Fruit fly (Drosophila melanogaster) whole organism, embryonic: ENCODE data around the gene mRpL16.

Experiments
- Aef1 ChIP-seq: fragments of 200-800 bp; sonication (Bioruptor generic); IDR thresholded peaks from 3 replicates; pipeline ENCODE4 v1.3.6; 2022; ENCODE audit warnings: missing biosample characterization, missing genetic modification characterization
- B-H1 ChIP-seq: fragments of 200-800 bp; sonication (Bioruptor generic); IDR thresholded peaks from 3 replicates; pipeline ENCODE4 v1.3.6; 2022; ENCODE audit warnings: missing biosample characterization, missing genetic modification characterization
- Bdp1 ChIP-seq: fragments of 200-800 bp; sonication (Bioruptor generic); optimal IDR thresholded peaks from 3 replicates; lab custom pipeline; 2016; ENCODE audit warnings: missing biosample characterization, missing genetic modification characterization
- Bteb2 ChIP-seq: fragments of 200-800 bp; sonication (Bioruptor generic); optimal IDR thresholded peaks from 2 replicates; lab custom pipeline; 2016; ENCODE audit warnings: missing biosample characterization, missing genetic modification characterization
- CG10654 ChIP-seq: fragments of 200-800 bp; sonication (Bioruptor generic); optimal IDR thresholded peaks from 2 replicates; lab custom pipeline; 2016; ENCODE audit warnings: missing biosample characterization, missing genetic modification characterization
- CG12104 ChIP-seq: fragments of 200-800 bp; sonication (Bioruptor generic); optimal IDR thresholded peaks from 3 replicates; lab custom pipeline; 2016; ENCODE audit warnings: missing biosample characterization, missing genetic modification characterization
- CG15514 ChIP-seq: fragments of 200-800 bp; sonication (Bioruptor generic); optimal IDR thresholded peaks from 3 replicates; lab custom pipeline; 2017; ENCODE audit warnings: missing biosample characterization, missing genetic modification characterization, mild to moderate bottlenecking, moderate library complexity, missing genetic modification reagents
- CG16815 ChIP-seq: fragments of 200-800 bp; sonication (Bioruptor generic); optimal IDR thresholded peaks from 3 replicates; lab custom pipeline; 2017; ENCODE audit warnings: missing biosample characterization, mild to moderate bottlenecking, missing genetic modification characterization
- CG17385 ChIP-seq: fragments of 200-800 bp; sonication (Bioruptor generic); optimal IDR thresholded peaks from 3 replicates; lab custom pipeline; 2018; ENCODE audit warnings: missing biosample characterization, mild to moderate bottlenecking, missing genetic modification characterization
- CG17829 ChIP-seq: fragments of 200-800 bp; optimal IDR thresholded peaks from 2 replicates; lab custom pipeline; 2019; ENCODE audit warnings: missing biosample characterization, mild to moderate bottlenecking, missing genetic modification characterization, moderate library complexity
- CG1832 ChIP-seq: fragments of 200-800 bp; sonication (Bioruptor generic); optimal IDR thresholded peaks from 2 replicates; lab custom pipeline; 2017; ENCODE audit warnings: missing biosample characterization, mild to moderate bottlenecking, missing genetic modification characterization, inconsistent platforms
- CG31441 ChIP-seq: fragments of 200-800 bp; sonication (Bioruptor generic); IDR thresholded peaks from 2 replicates; pipeline ENCODE4 v1.3.6; 2022; ENCODE audit warnings: missing biosample characterization, missing genetic modification characterization
- CG34376 ChIP-seq: fragments of 200-800 bp; sonication (Bioruptor generic); optimal IDR thresholded peaks from 2 replicates; lab custom pipeline; 2018; ENCODE audit warnings: missing biosample characterization, mild to moderate bottlenecking, missing genetic modification characterization
- CG4707 ChIP-seq: fragments of 200-800 bp; sonication (Bioruptor generic); optimal IDR thresholded peaks from 2 replicates; lab custom pipeline; 2018; ENCODE audit warnings: missing biosample characterization, mild to moderate bottlenecking, missing genetic modification characterization, moderate library complexity
- CG4820 ChIP-seq: fragments of 200-800 bp; sonication (Bioruptor generic); optimal IDR thresholded peaks from 3 replicates; lab custom pipeline; 2016; ENCODE audit warnings: missing biosample characterization, missing genetic modification characterization
- CG4854 ChIP-seq: fragments of 200-800 bp; sonication (Bioruptor generic); optimal IDR thresholded peaks from 2 replicates; lab custom pipeline; 2016; ENCODE audit warnings: missing biosample characterization, missing genetic modification characterization, inconsistent platforms
- CG6272 ChIP-seq: fragments of 200-800 bp; sonication (Bioruptor generic); IDR thresholded peaks from 2 replicates; pipeline ENCODE4 v1.3.6; 2022; ENCODE audit warnings: missing biosample characterization, missing genetic modification characterization
- CG9797 ChIP-seq: fragments of 200-800 bp; sonication (Bioruptor generic); optimal IDR thresholded peaks from 3 replicates; lab custom pipeline; 2018; ENCODE audit warnings: missing biosample characterization, mild to moderate bottlenecking, missing genetic modification characterization
- CG9876 ChIP-seq: fragments of 200-800 bp; sonication (Bioruptor generic); optimal IDR thresholded peaks from 2 replicates; lab custom pipeline; 2016; ENCODE audit warnings: missing biosample characterization, missing genetic modification characterization
- CHES-1-like ChIP-seq: fragments of 200-800 bp; sonication (Bioruptor generic); optimal IDR thresholded peaks from 2 replicates; lab custom pipeline; 2016; ENCODE audit warnings: missing biosample characterization, missing genetic modification characterization
- GATAe ChIP-seq: fragments of 200-800 bp; sonication (Bioruptor generic); conservative IDR thresholded peaks from 2 replicates; pipeline ENCODE4 v1.3.6; 2022; ENCODE audit warnings: missing biosample characterization, missing genetic modification characterization
- Hr39 ChIP-seq: fragments of >200 bp; optimal IDR thresholded peaks from 2 replicates; lab custom pipeline; 2017
- Lpt ChIP-seq: fragments of >200 bp; optimal IDR thresholded peaks from 2 replicates; lab custom pipeline; 2018; ENCODE audit warnings: missing biosample characterization, missing genetic modification characterization
- Med ChIP-seq: fragments of 200-800 bp; sonication (Bioruptor generic); peaks from one replicate; lab custom pipeline; 2016; ENCODE audit warnings: missing biosample characterization, missing genetic modification characterization, mild to moderate bottlenecking, inconsistent platforms, moderate library complexity
- NC2β ChIP-seq: fragments of 200-800 bp; sonication (Bioruptor generic); optimal IDR thresholded peaks from 2 replicates; lab custom pipeline; 2016; ENCODE audit warnings: missing biosample characterization, missing genetic modification characterization
- Nf-YB ChIP-seq: fragments of 200-800 bp; sonication (Bioruptor generic); optimal IDR thresholded peaks from 3 replicates; lab custom pipeline; 2019; ENCODE audit warnings: missing biosample characterization, mild to moderate bottlenecking, missing genetic modification characterization, moderate library complexity
- Oaz ChIP-seq: fragments of 200-800 bp; sonication (Bioruptor generic); IDR thresholded peaks from 2 replicates; pipeline ENCODE4 v1.3.6; 2022; ENCODE audit warnings: missing biosample characterization, missing genetic modification characterization
- Opbp ChIP-seq: fragments of 200-800 bp; sonication (Bioruptor generic); IDR thresholded peaks from 3 replicates; pipeline ENCODE4 v1.3.6; 2022; ENCODE audit warnings: missing biosample characterization, missing genetic modification characterization; ENCODE audit not compliant: partially characterized antibody
- PHDP ChIP-seq: fragments of 200-800 bp; sonication (Bioruptor generic); optimal IDR thresholded peaks from 3 replicates; lab custom pipeline; 2018; ENCODE audit warnings: missing biosample characterization, mild to moderate bottlenecking, missing genetic modification characterization, moderate library complexity
- Sox102F ChIP-seq: fragments of 200-800 bp; sonication (Bioruptor generic); optimal IDR thresholded peaks from 2 replicates; lab custom pipeline; 2018; ENCODE audit warnings: missing biosample characterization, mild to moderate bottlenecking, missing genetic modification characterization, moderate library complexity
- chm ChIP-seq: fragments of 200-800 bp; sonication (Bioruptor generic); IDR thresholded peaks from 2 replicates; pipeline ENCODE4 v1.3.6; 2022; ENCODE audit warnings: missing biosample characterization, missing genetic modification characterization
- disco-r ChIP-seq: fragments of 200-800 bp; sonication (Bioruptor generic); optimal IDR thresholded peaks from 2 replicates; lab custom pipeline; 2016; ENCODE audit warnings: missing biosample characterization, missing genetic modification characterization
- exex ChIP-seq: fragments of 200-800 bp; sonication (Bioruptor generic); optimal IDR thresholded peaks from 4 replicates; lab custom pipeline; 2018; ENCODE audit warnings: missing biosample characterization, mild to moderate bottlenecking, missing genetic modification characterization, moderate library complexity
- gfzf ChIP-seq: fragments of 200-800 bp; sonication (Bioruptor generic); optimal IDR thresholded peaks from 2 replicates; lab custom pipeline; 2016; ENCODE audit warnings: missing biosample characterization, mild to moderate bottlenecking, missing genetic modification characterization, moderate library complexity
- gro ChIP-seq: fragments of 200-800 bp; sonication (Bioruptor generic); optimal IDR thresholded peaks from 2 replicates; lab custom pipeline; 2016; ENCODE audit warnings: missing biosample characterization, missing genetic modification characterization
- hth ChIP-seq: fragments of >200 bp; optimal IDR thresholded peaks from 2 replicates; lab custom pipeline; 2017; ENCODE audit warnings: inconsistent platforms
- ken ChIP-seq: fragments of 200-800 bp; sonication (Bioruptor generic); IDR thresholded peaks from 3 replicates; pipeline ENCODE4 v1.3.6; 2022; ENCODE audit warnings: missing biosample characterization, missing genetic modification characterization
- kni ChIP-seq: fragments of 200-800 bp; sonication (Bioruptor generic); optimal IDR thresholded peaks from 3 replicates; lab custom pipeline; 2017; ENCODE audit warnings: mild to moderate bottlenecking, missing biosample characterization, missing genetic modification reagents, missing genetic modification characterization
- knrl ChIP-seq: fragments of 200-800 bp; sonication (Bioruptor generic); IDR thresholded peaks from 3 replicates; pipeline ENCODE4 v1.3.6; 2022; ENCODE audit warnings: missing biosample characterization, missing genetic modification characterization; ENCODE audit not compliant: partially characterized antibody
- lilli ChIP-seq: fragments of 200-800 bp; sonication (Bioruptor generic); optimal IDR thresholded peaks from 3 replicates; lab custom pipeline; 2016; ENCODE audit warnings: missing biosample characterization, missing genetic modification characterization
- nom ChIP-seq: fragments of 200-800 bp; sonication (Bioruptor generic); optimal IDR thresholded peaks from 2 replicates; lab custom pipeline; 2017; ENCODE audit warnings: missing biosample characterization, missing genetic modification characterization, mild to moderate bottlenecking, moderate library complexity, missing genetic modification reagents
- sna ChIP-seq: fragments of 200-800 bp; sonication (Bioruptor generic); IDR thresholded peaks from 2 replicates; pipeline ENCODE4 v1.3.6; 2022; ENCODE audit warnings: missing biosample characterization, missing genetic modification characterization; ENCODE audit not compliant: partially characterized antibody
- tap ChIP-seq: fragments of 200-800 bp; optimal IDR thresholded peaks from 3 replicates; lab custom pipeline; 2019; ENCODE audit warnings: missing biosample characterization, mild to moderate bottlenecking, missing genetic modification characterization, moderate library complexity
- tx ChIP-seq: fragments of 200-800 bp; sonication (Bioruptor generic); optimal IDR thresholded peaks from 2 replicates; lab custom pipeline; 2016; ENCODE audit warnings: missing biosample characterization, missing genetic modification characterization
- vfl ChIP-seq: fragments of 200-800 bp; sonication (Bioruptor generic); optimal IDR thresholded peaks from 2 replicates; lab custom pipeline; 2016; ENCODE audit warnings: missing biosample characterization, missing genetic modification characterization
- vnd ChIP-seq: fragments of 200-800 bp; sonication (Bioruptor generic); IDR thresholded peaks from 3 replicates; pipeline ENCODE4 v1.3.6; 2022; ENCODE audit warnings: missing biosample characterization, missing genetic modification characterization; ENCODE audit not compliant: partially characterized antibody
- wdn ChIP-seq: fragments of 200-800 bp; sonication (Bioruptor generic); IDR thresholded peaks from 2 replicates; pipeline ENCODE4 v1.3.6; 2022; ENCODE audit warnings: missing biosample characterization, missing genetic modification characterization
- wek ChIP-seq: fragments of 200-800 bp; sonication (Bioruptor generic); optimal IDR thresholded peaks from 3 replicates; lab custom pipeline; 2018; ENCODE audit warnings: missing biosample characterization, mild to moderate bottlenecking, missing genetic modification characterization, moderate library complexity
- zen2 ChIP-seq: fragments of 200-800 bp; sonication (Bioruptor generic); IDR thresholded peaks from 3 replicates; pipeline ENCODE4 v1.3.6; 2022; ENCODE audit warnings: missing biosample characterization, missing genetic modification characterization; ENCODE audit not compliant: partially characterized antibody
- zf30C ChIP-seq: fragments of 200-800 bp; sonication (Bioruptor generic); optimal IDR thresholded peaks from 3 replicates; lab custom pipeline; 2018; ENCODE audit warnings: missing biosample characterization, mild to moderate bottlenecking, missing genetic modification characterization

Gene mRpL16

DNA sequence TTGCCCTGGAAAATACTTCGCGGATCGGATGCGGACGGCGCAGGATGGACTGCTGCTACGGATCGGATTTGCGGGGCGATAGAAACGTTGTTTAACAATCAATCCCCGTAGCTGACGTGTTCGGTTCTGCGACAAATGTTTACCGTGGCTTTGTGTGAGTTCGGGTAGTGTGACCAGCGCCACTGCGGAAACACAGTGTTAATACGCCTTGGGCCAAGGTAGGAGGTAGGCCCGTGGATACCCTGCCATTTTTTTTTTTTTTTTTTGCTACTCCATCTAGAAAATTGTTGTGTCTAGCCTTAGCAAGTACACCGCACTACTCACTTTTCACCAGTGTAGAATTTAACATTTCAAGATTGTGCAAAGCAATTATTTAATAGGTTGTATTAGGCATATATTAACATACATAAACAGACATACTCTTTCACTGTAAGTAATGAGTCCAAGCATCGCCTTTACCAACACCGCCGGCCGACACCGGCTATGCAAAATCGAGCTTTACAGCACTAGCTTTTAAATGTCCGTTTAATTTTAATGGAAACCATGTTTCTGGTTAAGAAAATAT, 28.4 kb upstream of the mRpL16 start, which contains the start of gene deltaCOP (continued):
- TF ChIP-seq B-H1 (peak; percentile 63; the same call in 2 of the 3 replicates), tx (GFP tag; lab: Kevin White, UChicago) (peak; percentile 92), Bdp1 (GFP tag; lab: Kevin White, UChicago) (peak; percentile 83), vfl (GFP tag; lab: Kevin White, UChicago) (peak; percentile 78), CG17385 (GFP tag; lab: Kevin White, UChicago) (peak; percentile 69), GATAe (GFP tag; lab: Robert Waterston, UW) (no peak; the same call in 1 of the 2 replicates), CG15514 (GFP tag; lab: Kevin White, UChicago) (peak; percentile 77), PHDP (peak; percentile 75), Oaz (GFP tag; lab: Robert Waterston, UW) (peak; percentile 62), zf30C (no peak), wdn (GFP tag; lab: Robert Waterston, UW) (peak; percentile 81), gro (GFP tag; lab: Kevin White, UChicago) (peak; percentile 92), wek (GFP tag; lab: Kevin White, UChicago) (peak; percentile 37), zen2 (GFP tag; lab: Robert Waterston, UW) (no peak), lilli (peak; percentile 93), Opbp (0 out of 3 replicates have a peak, but pooled peaks have one; percentile 36), nom (GFP tag; lab: Kevin White, UChicago) (peak; percentile 61), Nf-YB (GFP tag; lab: Kevin White, UChicago) (peak; percentile 50), gfzf (peak; percentile 75), CG9876 (GFP tag; lab: Kevin White, UChicago) (peak; percentile 92), Lpt (GFP tag; lab: Kevin White, UChicago) (no peak), CG9797 (peak; percentile 77), knrl (GFP tag; lab: Robert Waterston, UW) (peak; percentile 40; the same call in 1 of the 3 replicates), Hr39 (lab: Kevin White, UChicago) (no peak), hth (lab: Kevin White, UChicago) (no peak), chm (GFP tag; lab: Robert Waterston, UW) (0 out of 2 replicates have a peak, but pooled peaks have one; percentile 29), vnd (GFP tag; lab: Robert Waterston, UW) (no peak), CG12104 (GFP tag; lab: Kevin White, UChicago) (peak; percentile 63), disco-r (peak; percentile 81), Med (GFP tag; lab: Kevin White, UChicago) (peak; percentile 97), tap (tag; lab: Kevin White, UChicago) (no peak), CG10654 (GFP tag; lab: Kevin White, UChicago) (peak; percentile 78), ken (GFP tag; lab: Robert Waterston, UW) (peak; percentile 73; the same call in 2 of the 3 replicates), CG17829 (tag; lab: Kevin White, UChicago) (peak; percentile 69), CG34376 (GFP tag; lab: Kevin White, UChicago) (peak; percentile 76), exex (no peak), CHES-1-like (GFP tag; lab: Kevin White, UChicago) (peak; percentile 94), CG31441 (GFP tag; lab: Robert Waterston, UW) (no peak; the same call in 1 of the 2 replicates), CG1832 (GFP tag; lab: Kevin White, UChicago) (no peak), CG6272 (peak; percentile 59), CG16815 (GFP tag; lab: Kevin White, UChicago) (peak; percentile 75), Sox102F (GFP tag; lab: Kevin White, UChicago) (no peak), CG4854 (peak; percentile 46), Bteb2 (GFP tag; lab: Kevin White, UChicago) (peak; percentile 92), CG4820 (GFP tag; lab: Kevin White, UChicago) (peak; percentile 80), NC2β (GFP tag; lab: Kevin White, UChicago) (peak; percentile 89), sna (GFP tag; lab: Robert Waterston, UW) (no peak), CG4707 (GFP tag; lab: Kevin White, UChicago) (no peak), kni (GFP tag; lab: Kevin White, UChicago) (peak; percentile 32), Aef1 (peak; percentile 84)
